Worm (Caenorhabditis elegans) whole organism, L2 larva: ENCODE data around the gene dsh-1.

Source experiments
- alr-1 ChIP-seq: fragments of 150-350 bp; optimal IDR thresholded peaks from 2 replicates; lab custom pipeline; 2014; ENCODE audit warnings: missing biosample characterization, missing genetic modification characterization
- mdl-1 ChIP-seq, 2 experiments: fragments of 150-350 bp in 1 of 2; sonication (generic microtip) in 1 of 2; optimal IDR thresholded peaks; 2 replicates each; lab custom pipeline; 2017; ENCODE audit warnings: missing biosample characterization in 2 of 2, missing genetic modification characterization in 2 of 2
- nhr-237 ChIP-seq: fragments of 150-350 bp; optimal IDR thresholded peaks from 2 replicates; lab custom pipeline; 2014; ENCODE audit warnings: missing biosample characterization, missing genetic modification characterization

DNA sequence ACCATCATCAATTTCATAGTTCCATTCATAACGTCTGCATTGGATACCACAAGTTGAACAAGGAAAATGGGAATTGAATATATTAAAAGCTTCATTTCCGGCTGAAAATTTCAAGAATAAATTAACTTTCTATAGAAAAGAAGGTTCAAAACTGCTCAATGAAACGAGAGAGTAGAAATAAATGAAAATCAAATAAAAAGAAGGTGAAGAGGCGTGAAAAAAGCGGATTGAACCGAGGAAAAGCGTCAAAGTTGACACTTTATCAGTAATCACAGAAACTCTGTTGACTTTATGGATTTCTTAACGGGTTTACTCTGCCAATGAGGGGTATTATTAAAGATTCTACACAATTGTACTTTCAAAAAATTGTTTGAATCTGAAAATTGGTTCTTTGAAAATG is 13.2 kb upstream of the dsh-1 start, which contains the start of gene pho-4:
- TF ChIP-seq nhr-237 (tag; lab: Kevin White, UChicago), result no peak
- TF ChIP-seq alr-1 (tag; lab: Kevin White, UChicago), result no peak
- no peak for TF ChIP-seq mdl-1 (tag; optimal IDR thresholded peaks at IDR 0.05; lab: Kevin White, UChicago)
